Fruit fly (Drosophila melanogaster) whole organism, embryonic: ENCODE measurements around the gene mRpL28.
A peak's percentile ranks its signal among the peaks of the same experiment; 100 is the strongest.

Experiments
- ATbp ChIP-seq: fragments of 200-800 bp; sonication (Bioruptor generic); optimal IDR thresholded peaks from 2 replicates; lab custom pipeline; 2017; ENCODE audit warnings: missing biosample characterization, mild to moderate bottlenecking, missing genetic modification characterization, missing genetic modification reagents
- Asciz ChIP-seq: fragments of 200-800 bp; sonication (Bioruptor generic); optimal IDR thresholded peaks from 2 replicates; lab custom pipeline; 2017; ENCODE audit warnings: missing biosample characterization, mild to moderate bottlenecking, missing genetic modification characterization, missing genetic modification reagents
- BEAF-32 ChIP-seq: fragments of 200-800 bp; sonication (Bioruptor generic); optimal IDR thresholded peaks from 3 replicates; lab custom pipeline; 2017; ENCODE audit warnings: missing biosample characterization, missing genetic modification characterization, mild to moderate bottlenecking, moderate library complexity, missing genetic modification reagents
- Blimp-1 ChIP-seq: fragments of 200-800 bp; sonication (Bioruptor generic); optimal IDR thresholded peaks from 3 replicates; lab custom pipeline; 2018; ENCODE audit warnings: missing biosample characterization, missing genetic modification characterization, mild to moderate bottlenecking, moderate library complexity, missing genetic modification reagents
- CG10209 ChIP-seq: fragments of 200-800 bp; sonication (Bioruptor generic); optimal IDR thresholded peaks from 3 replicates; lab custom pipeline; 2017; ENCODE audit warnings: missing biosample characterization, mild to moderate bottlenecking, missing genetic modification characterization, missing genetic modification reagents
- CG10462 ChIP-seq: fragments of 200-800 bp; sonication (Bioruptor generic); optimal IDR thresholded peaks from 2 replicates; lab custom pipeline; 2016; ENCODE audit warnings: missing biosample characterization, missing genetic modification characterization
- CG10565 ChIP-seq: fragments of 200-800 bp; sonication (Bioruptor generic); optimal IDR thresholded peaks from 3 replicates; lab custom pipeline; 2016; ENCODE audit warnings: missing biosample characterization, mild to moderate bottlenecking, missing genetic modification characterization
- CG12659 ChIP-seq: fragments of 200-800 bp; sonication (Bioruptor generic); optimal IDR thresholded peaks from 3 replicates; lab custom pipeline; 2017; ENCODE audit warnings: mild to moderate bottlenecking, missing biosample characterization, missing genetic modification reagents, missing genetic modification characterization
- CG15073 ChIP-seq: fragments of 200-800 bp; sonication (Bioruptor generic); optimal IDR thresholded peaks from 2 replicates; lab custom pipeline; 2016; ENCODE audit warnings: missing biosample characterization, missing genetic modification characterization
- CG15601 ChIP-seq: fragments of 200-800 bp; sonication (Bioruptor generic); optimal IDR thresholded peaks from 3 replicates; lab custom pipeline; 2019; ENCODE audit warnings: missing biosample characterization, mild to moderate bottlenecking, missing genetic modification characterization, moderate library complexity
- CG16815 ChIP-seq: fragments of 200-800 bp; sonication (Bioruptor generic); optimal IDR thresholded peaks from 3 replicates; lab custom pipeline; 2017; ENCODE audit warnings: missing biosample characterization, mild to moderate bottlenecking, missing genetic modification characterization
- CG17361 ChIP-seq: fragments of 200-800 bp; sonication (Bioruptor generic); IDR thresholded peaks from 3 replicates; pipeline ENCODE4 v1.3.6; 2022; ENCODE audit warnings: missing biosample characterization, missing genetic modification characterization
- CG17829 ChIP-seq: fragments of 200-800 bp; optimal IDR thresholded peaks from 2 replicates; lab custom pipeline; 2019; ENCODE audit warnings: missing biosample characterization, mild to moderate bottlenecking, missing genetic modification characterization, moderate library complexity
- CG2875 ChIP-seq: fragments of 200-800 bp; sonication (Bioruptor generic); optimal IDR thresholded peaks from 2 replicates; lab custom pipeline; 2017; ENCODE audit warnings: missing biosample characterization, mild to moderate bottlenecking, missing genetic modification characterization, missing genetic modification reagents
- CG3281 ChIP-seq: fragments of 200-800 bp; sonication (Bioruptor generic); optimal IDR thresholded peaks from 3 replicates; lab custom pipeline; 2017; ENCODE audit warnings: missing biosample characterization, mild to moderate bottlenecking, missing genetic modification characterization
- CG3995 ChIP-seq: fragments of 200-800 bp; sonication (Bioruptor generic); optimal IDR thresholded peaks from 3 replicates; lab custom pipeline; 2016; ENCODE audit warnings: missing biosample characterization, missing genetic modification characterization
- CG4360 ChIP-seq: fragments of 200-800 bp; sonication (Bioruptor generic); IDR thresholded peaks from 2 replicates; pipeline ENCODE4 v1.3.6; 2022; ENCODE audit warnings: missing biosample characterization, missing genetic modification characterization
- CG4617 ChIP-seq: fragments of 200-800 bp; sonication (Bioruptor generic); optimal IDR thresholded peaks from 3 replicates; lab custom pipeline; 2016; ENCODE audit warnings: missing biosample characterization, missing genetic modification characterization, borderline replicate concordance
- CG8924 ChIP-seq: fragments of 200-800 bp; optimal IDR thresholded peaks from 3 replicates; lab custom pipeline; 2019; ENCODE audit warnings: missing biosample characterization, mild to moderate bottlenecking, missing genetic modification characterization, moderate library complexity
- Chrac-16 ChIP-seq: fragments of 200-800 bp; sonication (Bioruptor generic); optimal IDR thresholded peaks from 3 replicates; lab custom pipeline; 2016; ENCODE audit warnings: missing biosample characterization, missing genetic modification characterization
- Deaf1 ChIP-seq: fragments of 200-800 bp; optimal IDR thresholded peaks from 3 replicates; lab custom pipeline; 2019; ENCODE audit warnings: missing biosample characterization, mild to moderate bottlenecking, missing genetic modification characterization, moderate library complexity
- Dp ChIP-seq: fragments of 200-800 bp; sonication (Bioruptor generic); optimal IDR thresholded peaks from 2 replicates; lab custom pipeline; 2018; ENCODE audit warnings: missing biosample characterization, mild to moderate bottlenecking, missing genetic modification characterization, moderate library complexity
- E2f1 ChIP-seq: fragments of 200-800 bp; sonication (Bioruptor generic); IDR thresholded peaks from 2 replicates; pipeline ENCODE4 v1.3.6; 2022; ENCODE audit warnings: missing biosample characterization, missing genetic modification characterization
- HmgZ ChIP-seq: fragments of 200-800 bp; sonication (Bioruptor generic); optimal IDR thresholded peaks from 2 replicates; lab custom pipeline; 2018; ENCODE audit warnings: missing biosample characterization, mild to moderate bottlenecking, missing genetic modification characterization
- Kr ChIP-seq: fragments of 200-800 bp; sonication (Bioruptor generic); optimal IDR thresholded peaks from 2 replicates; lab custom pipeline; 2017; ENCODE audit warnings: missing biosample characterization, mild to moderate bottlenecking, missing genetic modification characterization
- Lim3 ChIP-seq: fragments of 200-800 bp; sonication (Bioruptor generic); IDR thresholded peaks from 2 replicates; pipeline ENCODE4 v1.3.6; 2022; ENCODE audit warnings: missing biosample characterization, missing genetic modification characterization
- MBD-R2 ChIP-seq: fragments of 200-800 bp; sonication (Bioruptor generic); IDR thresholded peaks from 2 replicates; pipeline ENCODE4 v1.3.6; 2022; ENCODE audit warnings: missing biosample characterization, missing genetic modification characterization
- MESR4 ChIP-seq: fragments of 200-800 bp; sonication (Bioruptor generic); optimal IDR thresholded peaks from 2 replicates; lab custom pipeline; 2018; ENCODE audit warnings: missing biosample characterization, mild to moderate bottlenecking, missing genetic modification characterization, moderate library complexity
- Max ChIP-seq: fragments of 200-800 bp; sonication (Bioruptor generic); optimal IDR thresholded peaks from 2 replicates; lab custom pipeline; 2016; ENCODE audit warnings: missing biosample characterization, mild to moderate bottlenecking, missing genetic modification characterization
- Med ChIP-seq: fragments of 200-800 bp; sonication (Bioruptor generic); peaks from one replicate; lab custom pipeline; 2016; ENCODE audit warnings: missing biosample characterization, missing genetic modification characterization, mild to moderate bottlenecking, inconsistent platforms, moderate library complexity
- Pdp1 ChIP-seq, 2 experiments: fragments of 200-800 bp; sonication (Bioruptor generic); optimal IDR thresholded peaks; 3 replicates each; lab custom pipeline; 2016; ENCODE audit warnings: missing biosample characterization in 2 of 2, missing genetic modification characterization in 2 of 2, mild to moderate bottlenecking in 1 of 2, moderate library complexity in 1 of 2
- Stat92E ChIP-seq, 3 experiments: fragments of >200 bp in 2 of 3; fragments of 200-800 bp in 1 of 3; sonication (Bioruptor generic) in 1 of 3; optimal IDR thresholded peaks; 2 replicates each; lab custom pipeline; 2017 to 2019; ENCODE audit warnings: missing biosample characterization in 3 of 3, missing genetic modification characterization in 3 of 3, mild to moderate bottlenecking in 1 of 3, moderate library complexity in 1 of 3
- YL-1 ChIP-seq: fragments of 200-800 bp; sonication (Bioruptor generic); optimal IDR thresholded peaks from 3 replicates; lab custom pipeline; 2017; ENCODE audit warnings: missing biosample characterization, mild to moderate bottlenecking, missing genetic modification characterization
- bigmax ChIP-seq: fragments of 200-800 bp; sonication (Bioruptor generic); optimal IDR thresholded peaks from 2 replicates; lab custom pipeline; 2018; ENCODE audit warnings: missing biosample characterization, mild to moderate bottlenecking, missing genetic modification characterization
- cato ChIP-seq: fragments of 200-800 bp; sonication (Bioruptor generic); optimal IDR thresholded peaks from 2 replicates; lab custom pipeline; 2016; ENCODE audit warnings: missing biosample characterization, missing genetic modification characterization, borderline replicate concordance
- chn ChIP-seq: fragments of 200-800 bp; sonication (Bioruptor generic); optimal IDR thresholded peaks from 2 replicates; lab custom pipeline; 2016; ENCODE audit warnings: missing biosample characterization, missing genetic modification characterization
- danr ChIP-seq: fragments of 200-800 bp; sonication (Bioruptor generic); IDR thresholded peaks from 2 replicates; pipeline ENCODE4 v1.3.6; 2022; ENCODE audit warnings: missing biosample characterization, missing genetic modification characterization
- dm ChIP-seq: fragments of 200-800 bp; sonication (Bioruptor generic); optimal IDR thresholded peaks from 3 replicates; lab custom pipeline; 2016; ENCODE audit warnings: missing biosample characterization, missing genetic modification characterization
- gce ChIP-seq: fragments of 200-800 bp; sonication (Bioruptor generic); IDR thresholded peaks from 3 replicates; pipeline ENCODE4 v1.3.6; 2022; ENCODE audit warnings: missing biosample characterization, missing genetic modification characterization
- gcm ChIP-seq: fragments of 200-800 bp; sonication (Bioruptor generic); optimal IDR thresholded peaks from 2 replicates; lab custom pipeline; 2019; ENCODE audit warnings: missing biosample characterization, mild to moderate bottlenecking, missing genetic modification characterization, moderate library complexity
- gfzf ChIP-seq: fragments of 200-800 bp; sonication (Bioruptor generic); optimal IDR thresholded peaks from 2 replicates; lab custom pipeline; 2016; ENCODE audit warnings: missing biosample characterization, mild to moderate bottlenecking, missing genetic modification characterization, moderate library complexity
- grn ChIP-seq: fragments of 200-800 bp; sonication (Bioruptor generic); optimal IDR thresholded peaks from 3 replicates; lab custom pipeline; 2017; ENCODE audit warnings: missing biosample characterization, missing genetic modification characterization
- insv ChIP-seq, 2 experiments: fragments of 200-800 bp; sonication (Bioruptor generic); optimal IDR thresholded peaks; 3 replicates each; lab custom pipeline; 2016 to 2018; ENCODE audit warnings: missing biosample characterization in 2 of 2, missing genetic modification characterization in 2 of 2
- nom ChIP-seq: fragments of 200-800 bp; sonication (Bioruptor generic); optimal IDR thresholded peaks from 2 replicates; lab custom pipeline; 2017; ENCODE audit warnings: missing biosample characterization, missing genetic modification characterization, mild to moderate bottlenecking, moderate library complexity, missing genetic modification reagents
- phol ChIP-seq: fragments of 200-800 bp; sonication (Bioruptor generic); optimal IDR thresholded peaks from 3 replicates; lab custom pipeline; 2018; ENCODE audit warnings: missing biosample characterization, mild to moderate bottlenecking, missing genetic modification characterization, moderate library complexity
- rib ChIP-seq: fragments of 200-800 bp; sonication (Bioruptor generic); IDR thresholded peaks from 2 replicates; pipeline ENCODE4 v1.3.6; 2022; ENCODE audit warnings: missing biosample characterization, missing genetic modification characterization
- row ChIP-seq: fragments of 200-800 bp; sonication (Bioruptor generic); IDR thresholded peaks from 3 replicates; pipeline ENCODE4 v1.3.6; 2022; ENCODE audit warnings: missing biosample characterization, missing genetic modification characterization
- stwl ChIP-seq: fragments of 200-800 bp; sonication (Bioruptor generic); optimal IDR thresholded peaks from 3 replicates; lab custom pipeline; 2018; ENCODE audit warnings: missing biosample characterization, mild to moderate bottlenecking, missing genetic modification characterization, moderate library complexity
- vfl ChIP-seq: fragments of 200-800 bp; sonication (Bioruptor generic); optimal IDR thresholded peaks from 2 replicates; lab custom pipeline; 2016; ENCODE audit warnings: missing biosample characterization, missing genetic modification characterization
- wek ChIP-seq: fragments of 200-800 bp; sonication (Bioruptor generic); optimal IDR thresholded peaks from 3 replicates; lab custom pipeline; 2018; ENCODE audit warnings: missing biosample characterization, mild to moderate bottlenecking, missing genetic modification characterization, moderate library complexity

The mRpL28 gene

DNA sequence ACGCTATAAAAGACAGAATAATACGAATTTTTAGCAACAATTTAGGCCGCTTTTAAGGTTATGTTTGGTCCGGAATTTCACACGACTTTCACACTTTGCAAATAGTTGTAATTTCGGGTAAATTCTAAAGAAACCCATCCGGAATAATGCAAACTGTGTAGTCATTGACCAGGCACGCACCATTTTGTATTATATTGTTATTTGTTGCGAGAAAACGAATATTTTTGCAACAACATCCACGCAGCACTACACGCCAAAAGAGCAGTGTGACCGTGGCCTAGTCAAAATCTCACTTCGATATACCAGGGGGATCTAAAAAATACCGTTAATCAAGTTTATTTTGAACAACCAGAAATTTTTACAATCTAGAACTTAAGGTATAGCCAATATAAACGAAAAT, 6.3 kb upstream of the mRpL28 start, which contains the start of gene eIF3i (continued):
- TF ChIP-seq CG17829 (tag; lab: Kevin White, UChicago) = no peak
- TF ChIP-seq CG16815 (GFP tag; lab: Kevin White, UChicago) = no peak
- no peak for TF ChIP-seq insv (GFP tag; optimal IDR thresholded peaks at IDR 0.05; lab: Kevin White, UChicago)
- TF ChIP-seq Lim3 = no peak
- no peak for TF ChIP-seq rib (GFP tag; lab: Robert Waterston, UW)
- TF ChIP-seq Chrac-16 = no peak
- TF ChIP-seq Kr (GFP tag; lab: Kevin White, UChicago) = no peak
- TF ChIP-seq HmgZ (tag; lab: Kevin White, UChicago) = peak; percentile 38
- TF ChIP-seq dm = peak; percentile 61
- peak; percentile 51 for TF ChIP-seq YL-1
- TF ChIP-seq gcm (GFP tag; lab: Kevin White, UChicago) = no peak
- no peak for TF ChIP-seq Deaf1 (tag; lab: Kevin White, UChicago)
- peak; percentile 66 for TF ChIP-seq MESR4 (GFP tag; lab: Kevin White, UChicago)
- no peak for TF ChIP-seq row (GFP tag; lab: Robert Waterston, UW)
- no peak for TF ChIP-seq nom (GFP tag; lab: Kevin White, UChicago)
- peak; percentile 65 for TF ChIP-seq Med (GFP tag; lab: Kevin White, UChicago)
- no peak for TF ChIP-seq CG17361 (GFP tag; lab: Robert Waterston, UW)
- TF ChIP-seq stwl (tag; lab: Kevin White, UChicago) = peak; percentile 11
- TF ChIP-seq CG10565 (GFP tag; lab: Kevin White, UChicago) = no peak
- TF ChIP-seq MBD-R2 = peak; percentile 42; the same call in 1 of the 2 replicates
- no peak for TF ChIP-seq cato (GFP tag; lab: Kevin White, UChicago)
- TF ChIP-seq Dp (GFP tag; lab: Kevin White, UChicago) = peak; percentile 18
- no peak for TF ChIP-seq CG2875 (GFP tag; lab: Kevin White, UChicago)
- no peak for TF ChIP-seq CG3995 (GFP tag; lab: Kevin White, UChicago)
- TF ChIP-seq grn (GFP tag; lab: Kevin White, UChicago) = no peak
- TF ChIP-seq E2f1 (GFP tag; lab: Robert Waterston, UW) = no peak
- TF ChIP-seq phol = peak; percentile 1
- TF ChIP-seq danr (GFP tag; lab: Robert Waterston, UW) = no peak
- TF ChIP-seq CG10462 = no peak
- TF ChIP-seq CG15601 (tag; lab: Kevin White, UChicago) = no peak
- TF ChIP-seq chn = no peak
- no peak for TF ChIP-seq CG10209 (GFP tag; lab: Kevin White, UChicago)
- peak; percentile 6 for TF ChIP-seq CG8924
- TF ChIP-seq ATbp = no peak
- TF ChIP-seq gce (GFP tag; lab: Robert Waterston, UW) = no peak
- TF ChIP-seq CG4360 (GFP tag; lab: Robert Waterston, UW) = 0 out of 2 replicates have a peak, but pooled peaks have one; percentile 33
- TF ChIP-seq Max (GFP tag; lab: Kevin White, UChicago) = no peak
- TF ChIP-seq bigmax (GFP tag; lab: Kevin White, UChicago) = peak; percentile 97
- peak; percentile 54 for TF ChIP-seq CG4617 (GFP tag; lab: Kevin White, UChicago)
- TF ChIP-seq CG3281 (GFP tag; lab: Kevin White, UChicago) = no peak
- no peak for TF ChIP-seq Blimp-1 (GFP tag; lab: Kevin White, UChicago)
- no peak for TF ChIP-seq CG12659 (GFP tag; lab: Kevin White, UChicago)
- TF ChIP-seq CG15073 (GFP tag; lab: Kevin White, UChicago) = no peak
- peak; percentile 77 for TF ChIP-seq gfzf (GFP tag; lab: Kevin White, UChicago)
- peak; percentile 17 for TF ChIP-seq BEAF-32
- TF ChIP-seq Asciz (GFP tag; lab: Kevin White, UChicago) = no peak
- no peak for TF ChIP-seq wek
- TF ChIP-seq Stat92E (GFP tag; optimal IDR thresholded peaks at IDR 0.05; lab: Kevin White, UChicago) = no peak
- TF ChIP-seq vfl = no peak
- no peak for TF ChIP-seq Pdp1 (GFP tag; optimal IDR thresholded peaks at IDR 0.05; lab: Kevin White, UChicago)
